Fruit fly (Drosophila melanogaster): ENCODE data around the gene Nup205.

Gene Nup205

DNA sequence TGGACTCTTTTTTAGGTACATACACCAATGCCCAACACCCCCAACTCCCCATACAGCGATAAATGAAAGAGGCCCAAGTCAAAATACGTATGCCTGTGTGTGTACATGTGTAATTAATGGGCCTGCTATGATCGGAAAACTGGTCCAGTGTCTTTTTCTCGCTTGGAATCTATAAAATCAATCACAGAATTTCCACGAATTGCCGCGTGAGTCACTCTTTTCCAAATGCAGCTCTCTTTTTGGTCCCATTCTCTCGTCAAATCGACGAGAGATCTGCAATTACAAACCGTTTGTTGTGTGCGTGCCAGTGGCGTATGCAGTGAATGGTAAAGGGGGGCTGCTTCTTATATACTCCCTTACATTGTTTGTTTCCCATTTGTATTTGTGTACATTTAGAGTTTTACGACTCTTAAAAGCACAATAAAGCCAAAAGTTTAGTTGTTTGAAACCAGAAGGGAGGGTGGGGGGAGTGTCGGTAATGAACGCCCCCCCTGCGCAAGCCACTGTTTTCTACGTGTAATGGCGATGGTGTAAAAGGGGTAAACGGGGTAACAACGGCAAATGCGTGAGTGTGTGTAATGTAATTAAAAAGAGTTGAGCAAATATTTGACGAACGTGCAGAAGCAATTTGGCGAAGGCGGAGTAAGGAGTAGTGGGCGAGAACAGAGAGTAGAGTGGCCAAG lies 5.2 kb upstream of the Nup205 start (continued):
- TF ChIP-seq fkh (GFP tag; optimal IDR thresholded peaks at IDR 0.05): peak; percentile 86
- peak; percentile 96 for TF ChIP-seq CG3032 (tag; optimal IDR thresholded peaks at IDR 0.05)
- TF ChIP-seq topi (GFP tag; optimal IDR thresholded peaks at IDR 0.05): peak; percentile 95
- TF ChIP-seq CG16779 (tag; optimal IDR thresholded peaks at IDR 0.05): peak; percentile 84
- peak; percentile 95 for TF ChIP-seq CG6854 (GFP tag; optimal IDR thresholded peaks at IDR 0.05)
- peak; percentile 90 to 92 for TF ChIP-seq salr (GFP tag; optimal IDR thresholded peaks at IDR 0.05)
- peak; percentile 88 for TF ChIP-seq spab (GFP tag; optimal IDR thresholded peaks at IDR 0.05)
- TF ChIP-seq vri (GFP tag; optimal IDR thresholded peaks at IDR 0.05): peak; percentile 68
- peak; percentile 97 for TF ChIP-seq pdm3 (GFP tag; optimal IDR thresholded peaks at IDR 0.05)
- TF ChIP-seq acj6 (GFP tag; optimal IDR thresholded peaks at IDR 0.05): peak; percentile 95
- TF ChIP-seq CG6163 (GFP tag; IDR thresholded peaks at IDR 0.05): peak; percentile 97
- peak; percentile 94 for TF ChIP-seq achi (GFP tag; optimal IDR thresholded peaks at IDR 0.05)
- TF ChIP-seq eg (GFP tag; IDR thresholded peaks at IDR 0.05): peak; percentile 97
- peak; percentile 92 for TF ChIP-seq CG34406 (GFP tag; optimal IDR thresholded peaks at IDR 0.05)
- TF ChIP-seq CG8119 (GFP tag; IDR thresholded peaks at IDR 0.05): peak; percentile 92
- TF ChIP-seq Sox14 (GFP tag; optimal IDR thresholded peaks at IDR 0.05): peak; percentile 96
- TF ChIP-seq CG7368 (GFP tag; optimal IDR thresholded peaks at IDR 0.05): peak; percentile 94
- peak; percentile 95 for TF ChIP-seq CG11902 (GFP tag; optimal IDR thresholded peaks at IDR 0.05)
- peak; percentile 93 for TF ChIP-seq CG6276 (GFP tag; optimal IDR thresholded peaks at IDR 0.05)
- peak; percentile 85 for TF ChIP-seq CG9139 (GFP tag; optimal IDR thresholded peaks at IDR 0.05)
- TF ChIP-seq CG8632 (GFP tag; optimal IDR thresholded peaks at IDR 0.05): peak; percentile 91
- TF ChIP-seq CG10631 (GFP tag; optimal IDR thresholded peaks at IDR 0.05): peak; percentile 94
- peak; percentile 94 for TF ChIP-seq Sox102F (GFP tag; optimal IDR thresholded peaks at IDR 0.05)
- TF ChIP-seq Gug (GFP tag; IDR thresholded peaks at IDR 0.05): peak; percentile 94
- peak; percentile 94 for TF ChIP-seq Eip75B (GFP tag; optimal IDR thresholded peaks at IDR 0.05)
- TF ChIP-seq CG1621 (tag; optimal IDR thresholded peaks at IDR 0.05): peak; percentile 92

DNA sequence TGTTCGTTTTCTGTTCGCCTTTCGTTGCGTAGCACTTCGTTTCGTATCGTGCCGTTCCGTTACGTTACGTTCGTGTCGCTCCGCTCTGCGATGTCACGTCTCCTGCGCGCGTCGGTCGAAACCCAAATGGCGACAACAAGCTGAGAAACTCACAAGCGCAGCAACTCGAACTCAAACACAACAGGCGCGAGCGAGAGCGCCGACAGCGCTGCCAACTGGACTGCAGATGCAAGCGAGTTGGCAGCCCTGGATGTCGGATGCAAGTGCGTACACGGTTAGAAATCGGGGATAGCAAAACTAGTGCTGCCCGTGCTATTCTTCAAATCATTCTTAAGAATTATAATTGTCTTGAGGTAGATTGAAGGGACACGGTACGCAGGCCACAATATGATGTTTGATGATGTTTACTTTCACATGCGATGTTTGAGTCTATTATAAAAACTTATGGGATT lies 3.6 kb upstream of the Nup205 start:
- TF ChIP-seq Met (GFP tag; optimal IDR thresholded peaks at IDR 0.05): peak; percentile 63
- TF ChIP-seq dsx (GFP tag; optimal IDR thresholded peaks at IDR 0.05; ENCODE audit: poor library complexity, severe bottlenecking): peak; percentile 15
- TF ChIP-seq Lpt (GFP tag; optimal IDR thresholded peaks at IDR 0.05): peak; percentile 49
- peak; percentile 57 for TF ChIP-seq CG11902 (GFP tag; optimal IDR thresholded peaks at IDR 0.05)
- peak; percentile 5 for TF ChIP-seq CG6808 (GFP tag; optimal IDR thresholded peaks at IDR 0.05)
- TF ChIP-seq CG8632 (GFP tag; optimal IDR thresholded peaks at IDR 0.05): peak; percentile 50
- peak; percentile 44 for TF ChIP-seq CG3032 (tag; optimal IDR thresholded peaks at IDR 0.05)
- TF ChIP-seq acj6 (GFP tag; optimal IDR thresholded peaks at IDR 0.05): peak; percentile 63
- no peak for TF ChIP-seq Blimp-1 (GFP tag; optimal IDR thresholded peaks at IDR 0.05)
- peak; percentile 45; the same call in 2 of the 3 replicates for TF ChIP-seq CG8119 (GFP tag; IDR thresholded peaks at IDR 0.05)
- TF ChIP-seq Ets96B (tag; optimal IDR thresholded peaks at IDR 0.05): peak; percentile 40
- peak; percentile 55 for TF ChIP-seq CG6276 (GFP tag; optimal IDR thresholded peaks at IDR 0.05)
- TF ChIP-seq Hr38 (GFP tag; optimal IDR thresholded peaks at IDR 0.05): peak; percentile 22
- peak; percentile 79 for TF ChIP-seq CG6163 (GFP tag; IDR thresholded peaks at IDR 0.05)
- TF ChIP-seq CG9139 (GFP tag; optimal IDR thresholded peaks at IDR 0.05): no peak
- TF ChIP-seq achi (GFP tag; optimal IDR thresholded peaks at IDR 0.05): peak; percentile 68
- TF ChIP-seq topi (GFP tag; optimal IDR thresholded peaks at IDR 0.05): peak; percentile 74
- peak; percentile 17 for TF ChIP-seq Eip93F (GFP tag; optimal IDR thresholded peaks at IDR 0.05)
- peak; percentile 61 for TF ChIP-seq cyc (GFP tag; optimal IDR thresholded peaks at IDR 0.05)
- TF ChIP-seq CG32006 (GFP tag; optimal IDR thresholded peaks at IDR 0.05): peak; percentile 74
- peak; percentile 90 for TF ChIP-seq Eip78C (GFP tag)
- peak; percentile 84 for TF ChIP-seq svp (GFP tag)
- peak; percentile 72 for TF ChIP-seq CG15336 (GFP tag; IDR thresholded peaks at IDR 0.05)
- TF ChIP-seq Sox15 (GFP tag; optimal IDR thresholded peaks at IDR 0.05): peak; percentile 58
- peak; percentile 78 for TF ChIP-seq CG3919 (GFP tag; optimal IDR thresholded peaks at IDR 0.05)
- TF ChIP-seq CG16779 (tag; optimal IDR thresholded peaks at IDR 0.05): no peak
- TF ChIP-seq CG6854 (GFP tag; optimal IDR thresholded peaks at IDR 0.05): peak; percentile 65
- TF ChIP-seq fkh (GFP tag; optimal IDR thresholded peaks at IDR 0.05): peak; percentile 32
- TF ChIP-seq CG31627 (GFP tag; optimal IDR thresholded peaks at IDR 0.05): peak; percentile 79
- TF ChIP-seq Hr4 (GFP tag; optimal IDR thresholded peaks at IDR 0.05): peak; percentile 73
- TF ChIP-seq Ets21C (GFP tag; optimal IDR thresholded peaks at IDR 0.05): peak; percentile 48
- peak; percentile 68 for TF ChIP-seq CG10669 (GFP tag; optimal IDR thresholded peaks at IDR 0.05)
- TF ChIP-seq CG34406 (GFP tag; optimal IDR thresholded peaks at IDR 0.05): peak; percentile 4
- TF ChIP-seq CG11294 (GFP tag; IDR thresholded peaks at IDR 0.05): peak; percentile 44
- peak; percentile 33 for TF ChIP-seq dac (GFP tag; optimal IDR thresholded peaks at IDR 0.05)

All from whole organism, prepupa.